Fruit fly (Drosophila melanogaster) whole organism, prepupa: ENCODE data around the gene CG7523.

Source experiments
- CG3919 ChIP-seq: fragments of 200-800 bp; sonication (Bioruptor generic); optimal IDR thresholded peaks from 3 replicates; lab custom pipeline; 2016; ENCODE audit warnings: missing biosample characterization, missing genetic modification characterization
- CG7368 ChIP-seq: fragments of 200-800 bp; sonication (Bioruptor generic); optimal IDR thresholded peaks from 3 replicates; lab custom pipeline; 2016; ENCODE audit warnings: missing biosample characterization, missing genetic modification characterization
- Ets21C ChIP-seq: fragments of 200-800 bp; sonication (Bioruptor generic); optimal IDR thresholded peaks from 3 replicates; lab custom pipeline; 2016; ENCODE audit warnings: missing biosample characterization, missing genetic modification characterization
- Ets96B ChIP-seq: fragments of 200-800 bp; optimal IDR thresholded peaks from 2 replicates; lab custom pipeline; 2019; ENCODE audit warnings: missing biosample characterization, mild to moderate bottlenecking, missing genetic modification characterization, moderate library complexity
- Lpt ChIP-seq: fragments of 200-800 bp; sonication (Bioruptor generic); optimal IDR thresholded peaks from 3 replicates; lab custom pipeline; 2016; ENCODE audit warnings: missing biosample characterization, missing genetic modification characterization
- Sox14 ChIP-seq: fragments of 200-800 bp; sonication (Bioruptor generic); optimal IDR thresholded peaks from 3 replicates; lab custom pipeline; 2016; ENCODE audit warnings: missing biosample characterization, missing genetic modification characterization
- dac ChIP-seq: fragments of 200-800 bp; sonication (Bioruptor generic); optimal IDR thresholded peaks from 2 replicates; lab custom pipeline; 2017; ENCODE audit warnings: missing biosample characterization, mild to moderate bottlenecking, missing genetic modification characterization
- svp ChIP-seq: fragments of 200-800 bp; sonication (Bioruptor generic); peaks from one replicate; lab custom pipeline; 2016; ENCODE audit warnings: missing biosample characterization, missing genetic modification characterization

dm6 chr3R:17670857-17671336 lies at the start of gene CG7523, which contains the start of gene Mps1:
- no peak for TF ChIP-seq Ets96B (tag; lab: Kevin White, UChicago)
- TF ChIP-seq Lpt (GFP tag; lab: Kevin White, UChicago): no peak
- no peak for TF ChIP-seq svp (GFP tag; lab: Kevin White, UChicago)
- TF ChIP-seq CG7368 (GFP tag; lab: Kevin White, UChicago): no peak
- no peak for TF ChIP-seq Ets21C (GFP tag; lab: Kevin White, UChicago)
- TF ChIP-seq Sox14 (GFP tag; lab: Kevin White, UChicago): peak; percentile 90
- no peak for TF ChIP-seq CG3919 (GFP tag; lab: Kevin White, UChicago)
- TF ChIP-seq dac (GFP tag; lab: Kevin White, UChicago): no peak
